Worm (Caenorhabditis elegans): Measurements from ENCODE around the gene col-154.

DNA sequence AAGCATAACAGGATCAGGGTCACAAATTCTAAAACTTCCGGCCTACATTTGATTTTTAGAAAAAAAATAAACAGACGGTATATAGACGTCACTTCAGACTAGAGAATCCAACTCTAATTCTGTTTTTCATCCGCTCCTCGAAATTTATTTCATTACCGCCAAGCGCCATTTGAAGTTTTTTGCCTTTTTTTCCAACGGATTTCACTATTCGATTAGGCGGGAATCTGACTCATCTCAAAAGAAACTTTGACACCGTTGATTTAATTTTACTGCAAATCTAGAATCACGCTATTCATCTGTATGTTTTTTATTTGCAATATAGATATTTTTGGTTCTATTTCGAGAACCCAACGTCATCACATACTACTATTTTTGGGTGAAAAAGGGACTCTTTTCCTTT, 45.7 kb downstream of the col-154 start:
- TF ChIP-seq unc-62 (GFP tag; optimal IDR thresholded peaks at IDR 0.05): no peak
- no peak for TF ChIP-seq nhr-25 (tag; optimal IDR thresholded peaks at IDR 0.05)
- TF ChIP-seq nhr-10 (tag; optimal IDR thresholded peaks at IDR 0.05): no peak
- TF ChIP-seq ZK546.5 (tag; optimal IDR thresholded peaks at IDR 0.05): no peak
- no peak for TF ChIP-seq zag-1 (tag; optimal IDR thresholded peaks at IDR 0.05)
- TF ChIP-seq sma-3 (GFP tag; optimal IDR thresholded peaks at IDR 0.05): no peak
- TF ChIP-seq unc-39 (tag; optimal IDR thresholded peaks at IDR 0.05): no peak

All from whole organism, L2 larva.